Worm (Caenorhabditis elegans) whole organism, L4 larva: ENCODE results near the gene srw-89.
"Not testable (repeated sequence)": the region's sequence is repeated elsewhere in the genome, so short reads cannot be mapped to it uniquely, and the experiment has no call there.

Source experiments
- ceh-20 ChIP-seq: fragments of 200-800 bp; sonication (Bioruptor generic); IDR thresholded peaks from 2 replicates; pipeline ENCODE4 v1.3.6; 2022; ENCODE audit warnings: missing genetic modification reagents, missing genetic modification characterization, missing compliant biosample characterization
- ceh-44 ChIP-seq: fragments of 200-800 bp; sonication (Bioruptor generic); IDR thresholded peaks from 2 replicates; pipeline ENCODE4 v1.3.6; 2022; ENCODE audit warnings: missing genetic modification reagents, missing genetic modification characterization, missing compliant biosample characterization
- ctbp-1 ChIP-seq: fragments of 200-800 bp; sonication (Bioruptor generic); IDR thresholded peaks from 2 replicates; pipeline ENCODE4 v1.3.6; 2022; ENCODE audit warnings: missing genetic modification reagents, missing genetic modification characterization, missing compliant biosample characterization
- dmd-6 ChIP-seq: fragments of 200-800 bp; sonication (Bioruptor generic); IDR thresholded peaks from 2 replicates; pipeline ENCODE4 v1.3.6; 2022; ENCODE audit warnings: missing genetic modification reagents, missing genetic modification characterization, missing compliant biosample characterization
- dmd-9 ChIP-seq: fragments of 200-800 bp; sonication (Bioruptor generic); IDR thresholded peaks from 2 replicates; pipeline ENCODE4 v1.3.6; 2022; ENCODE audit warnings: missing genetic modification reagents, missing genetic modification characterization, missing compliant biosample characterization
- lin-29 ChIP-seq: fragments of 200-800 bp; sonication (Bioruptor generic); IDR thresholded peaks from 2 replicates; pipeline ENCODE4 v1.3.6; 2022; ENCODE audit warnings: missing genetic modification reagents, missing genetic modification characterization, missing compliant biosample characterization
- lin-38 ChIP-seq: fragments of 200-800 bp; sonication (Bioruptor generic); IDR thresholded peaks from 2 replicates; pipeline ENCODE4 v1.3.6; 2022; ENCODE audit warnings: missing genetic modification reagents, missing genetic modification characterization, missing compliant biosample characterization
- lsy-2 ChIP-seq, 2 experiments: fragments of 150-350 bp in 1 of 2; sonication (generic microtip) in 1 of 2; optimal IDR thresholded peaks; 2 replicates each; lab custom pipeline; 2014 to 2017; ENCODE audit warnings: missing biosample characterization in 2 of 2, missing genetic modification characterization in 2 of 2
- madf-9 ChIP-seq: fragments of 200-800 bp; sonication (Bioruptor generic); conservative IDR thresholded peaks from 2 replicates; pipeline ENCODE4 v1.3.6; 2022; ENCODE audit warnings: missing genetic modification reagents, missing genetic modification characterization, missing compliant biosample characterization
- nhr-42 ChIP-seq: fragments of 200-800 bp; sonication (Bioruptor generic); IDR thresholded peaks from 2 replicates; pipeline ENCODE4 v1.3.6; 2022; ENCODE audit warnings: missing genetic modification characterization, missing compliant biosample characterization
- pha-4 ChIP-seq, 2 experiments: fragments of 150-350 bp in 1 of 2; fragments of 200-800 bp in 1 of 2; sonication (Bioruptor generic) in 1 of 2; IDR thresholded peaks in 1 of 2; optimal IDR thresholded peaks in 1 of 2; 2 replicates each; pipeline versions ENCODE4 v1.3.6 to Lab custom; 2014 to 2022; ENCODE audit warnings: missing genetic modification characterization in 2 of 2, missing genetic modification reagents in 2 of 2, missing biosample characterization in 1 of 2, missing compliant biosample characterization in 1 of 2
- rbr-2 ChIP-seq: sonication (generic microtip); optimal IDR thresholded peaks from 2 replicates; lab custom pipeline; 2016; ENCODE audit warnings: missing genotype, missing genetic modification characterization, missing compliant biosample characterization
- snpc-1.2 ChIP-seq: fragments of 200-800 bp; sonication (Bioruptor generic); IDR thresholded peaks from 2 replicates; pipeline ENCODE4 v1.3.6; 2022; ENCODE audit warnings: missing genetic modification reagents, missing genetic modification characterization, missing compliant biosample characterization
- vab-7 ChIP-seq: fragments of 200-800 bp; sonication (Bioruptor generic); IDR thresholded peaks from 2 replicates; pipeline ENCODE4 v1.3.6; 2022; ENCODE audit warnings: missing genetic modification reagents, missing genetic modification characterization, missing compliant biosample characterization

srw-89 gene

DNA sequence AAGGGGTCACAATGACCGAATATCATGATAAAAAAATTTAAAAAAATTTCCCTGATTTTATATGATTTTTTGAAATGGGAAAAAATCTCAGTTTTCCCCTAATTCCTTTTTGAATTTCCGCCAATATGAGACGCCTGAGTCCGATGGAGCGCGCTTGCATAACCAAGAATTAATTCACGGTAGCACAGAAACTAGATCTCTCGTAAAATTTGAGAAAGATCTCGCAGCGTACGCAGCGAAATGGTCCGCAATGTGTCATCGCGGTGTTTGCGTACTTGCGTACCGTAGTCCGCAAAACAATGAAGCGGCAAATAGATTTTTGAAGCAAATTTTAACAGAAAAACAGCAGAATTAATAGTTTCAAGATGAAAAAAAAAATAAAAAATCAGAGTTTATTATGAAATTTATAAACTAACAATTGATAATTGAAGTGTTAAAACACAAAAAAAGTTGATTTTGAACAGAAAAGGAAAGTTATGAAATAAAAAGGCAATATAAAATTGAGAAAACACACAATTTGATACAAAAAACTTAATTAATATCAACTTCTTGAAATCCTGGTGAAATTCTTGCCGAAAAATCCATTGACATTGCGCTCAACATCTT, 46.8 kb downstream of the srw-89 start:
- TF ChIP-seq vab-7 (GFP tag; lab: Robert Waterston, UW) (peak; percentile 63), lin-38 (GFP tag; lab: Robert Waterston, UW) (peak; percentile 98), dmd-6 (GFP tag; lab: Robert Waterston, UW) (peak; percentile 70), ctbp-1 (peak; percentile 87; the same call in 1 of the 2 replicates), ceh-20 (GFP tag; lab: Robert Waterston, UW) (peak; percentile 81; the same call in 1 of the 2 replicates), rbr-2 (tag; lab: Kevin White, UChicago) (peak; percentile 40), nhr-42 (GFP tag; lab: Robert Waterston, UW) (peak; percentile 86), snpc-1.2 (peak; percentile 38; the same call in 1 of the 2 replicates), lsy-2 (tag; optimal IDR thresholded peaks at IDR 0.05; lab: Kevin White, UChicago) (peak in 1 of 2 experiments; percentile 0), dmd-9 (GFP tag; lab: Robert Waterston, UW) (0 out of 2 replicates have a peak, but pooled peaks have one; percentile 39), pha-4 (GFP tag; IDR thresholded peaks at IDR 0.05; lab: Robert Waterston, UW) (peak; percentile 61; the same call in 1 of the 2 replicates), ceh-44 (peak; percentile 39; the same call in 1 of the 2 replicates), madf-9 (peak; percentile 33; the same call in 1 of the 2 replicates), lin-29 (GFP tag; lab: Robert Waterston, UW) (peak; percentile 77; the same call in 1 of the 2 replicates)
- not testable (repeated sequence) for TF ChIP-seq pha-4 (tag; optimal IDR thresholded peaks at IDR 0.05; lab: Kevin White, UChicago)

DNA sequence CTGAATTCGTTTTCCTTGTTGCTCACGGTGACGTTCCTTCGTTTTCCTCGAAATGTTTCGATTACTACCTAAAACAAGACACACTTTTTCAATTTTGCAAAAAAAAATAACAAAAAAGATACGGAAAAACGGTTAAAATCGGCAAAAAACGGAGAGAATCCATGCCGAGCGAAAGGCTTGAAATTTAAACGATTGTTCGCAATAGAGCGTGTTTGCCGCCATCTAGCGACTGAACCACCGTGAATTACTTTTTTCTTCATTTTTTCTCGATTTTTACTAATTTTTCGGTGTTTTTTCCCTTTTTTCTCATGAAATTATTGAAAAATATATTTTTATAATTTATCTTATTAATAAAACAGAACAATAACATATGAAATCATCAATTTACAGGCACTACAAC, 49.3 kb downstream of the srw-89 start:
- TF ChIP-seq lin-38 (GFP tag; lab: Robert Waterston, UW) = peak; percentile 85
- TF ChIP-seq, all 104 proteins: peak for 1; not testable (repeated sequence) for 103

DNA sequence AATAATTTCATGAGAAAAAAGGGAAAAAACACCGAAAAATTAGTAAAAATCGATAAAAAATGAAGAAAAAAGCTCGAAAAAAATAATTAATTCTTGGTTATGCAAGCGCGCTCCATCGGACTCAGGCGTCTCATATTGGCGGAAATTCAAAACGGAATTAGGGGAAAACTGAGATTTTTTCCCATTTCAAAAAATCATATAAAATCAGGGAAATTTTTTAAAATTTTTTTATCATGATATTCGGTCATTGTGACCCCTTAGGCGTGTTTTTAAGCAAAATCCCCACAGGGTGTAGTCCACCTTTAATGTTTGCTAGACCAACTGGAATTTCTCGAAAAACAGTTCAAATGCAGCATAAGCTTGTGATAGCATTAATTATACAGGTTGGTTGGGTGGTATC, 51.0 kb downstream of the srw-89 start:
- TF ChIP-seq lin-38 (GFP tag; lab: Robert Waterston, UW) = peak; percentile 83
- TF ChIP-seq, all 104 proteins: peak for 1; not testable (repeated sequence) for 103
